Worm (Caenorhabditis elegans) whole organism, midembryonic: ENCODE measurements around the gene W06F12.3.

Source experiments
- T22C8.4 ChIP-seq: fragments of 200-800 bp; sonication (Bioruptor generic); IDR thresholded peaks from 2 replicates; pipeline ENCODE4 v1.3.6; 2022; ENCODE audit warnings: missing genetic modification characterization, missing compliant biosample characterization
- flt-1 ChIP-seq: fragments of 200-800 bp; sonication (Bioruptor generic); IDR thresholded peaks from 2 replicates; pipeline ENCODE4 v1.3.6; 2022; ENCODE audit warnings: missing genetic modification characterization, missing compliant biosample characterization
- klf-2 ChIP-seq: fragments of 200-800 bp; sonication (Bioruptor generic); conservative IDR thresholded peaks from 2 replicates; pipeline ENCODE4 v1.3.6; 2022; ENCODE audit warnings: missing genetic modification reagents, missing genetic modification characterization, missing compliant biosample characterization
- tab-1 ChIP-seq: fragments of 200-800 bp; sonication (Bioruptor generic); IDR thresholded peaks from 2 replicates; pipeline ENCODE4 v1.3.6; 2022; ENCODE audit warnings: missing genetic modification characterization, missing compliant biosample characterization
- ztf-23 ChIP-seq: fragments of 200-800 bp; sonication (Bioruptor generic); IDR thresholded peaks from 2 replicates; pipeline ENCODE4 v1.3.6; 2022; ENCODE audit warnings: missing genetic modification reagents, missing genetic modification characterization, missing compliant biosample characterization

ce11 chrIII:13713807-13714206 is 21.0 kb upstream of the W06F12.3 start:
- no peak for TF ChIP-seq ztf-23 (GFP tag; lab: Robert Waterston, UW)
- 0 out of 2 replicates have a peak, but pooled peaks have one; percentile 47 for TF ChIP-seq flt-1 (GFP tag; lab: Robert Waterston, UW)
- no peak for TF ChIP-seq T22C8.4 (GFP tag; lab: Robert Waterston, UW)
- no peak; the same call in 1 of the 2 replicates for TF ChIP-seq tab-1
- no peak for TF ChIP-seq klf-2 (GFP tag; lab: Robert Waterston, UW)
